Worm (Caenorhabditis elegans) whole organism, young adult: ENCODE results near the gene Y49F6B.8.
A peak's percentile ranks its signal among the peaks of the same experiment; 100 is the strongest.

Source experiments
- C06A6.2 ChIP-seq: fragments of 200-800 bp; sonication (Bioruptor generic); conservative IDR thresholded peaks from 2 replicates; pipeline ENCODE4 v1.3.6; 2022; ENCODE audit warnings: missing genetic modification characterization, missing compliant biosample characterization
- F23B12.7 ChIP-seq: sonication (generic microtip); optimal IDR thresholded peaks from 2 replicates; lab custom pipeline; 2017; ENCODE audit warnings: missing genetic modification characterization, mild to moderate bottlenecking, missing compliant biosample characterization, antibody characterized with exemption, moderate library complexity; ENCODE audit not compliant: insufficient read depth
- F37B4.10 ChIP-seq: fragments of 200-800 bp; sonication (Bioruptor generic); IDR thresholded peaks from 2 replicates; pipeline ENCODE4 v1.3.6; 2022; ENCODE audit warnings: missing genetic modification characterization, missing compliant biosample characterization
- F39B2.1 ChIP-seq: fragments of 200-800 bp; sonication (Bioruptor generic); IDR thresholded peaks from 2 replicates; pipeline ENCODE4 v1.3.6; 2022; ENCODE audit warnings: missing genetic modification reagents, missing genetic modification characterization, missing compliant biosample characterization
- F55B11.4 ChIP-seq: sonication (generic microtip); optimal IDR thresholded peaks from 2 replicates; lab custom pipeline; 2016; ENCODE audit warnings: missing compliant biosample characterization, missing genetic modification characterization, borderline replicate concordance; ENCODE audit not compliant: insufficient read depth
- F57A8.1 ChIP-seq: fragments of 200-800 bp; sonication (Bioruptor generic); optimal IDR thresholded peaks from 2 replicates; lab custom pipeline; 2018; ENCODE audit warnings: mild to moderate bottlenecking, missing genetic modification characterization, moderate library complexity, missing compliant biosample characterization
- F57C9.4 ChIP-seq: sonication (generic microtip); optimal IDR thresholded peaks from 2 replicates; lab custom pipeline; 2017; ENCODE audit warnings: mild to moderate bottlenecking, missing genetic modification characterization, missing compliant biosample characterization
- K12H6.12 ChIP-seq: fragments of 200-800 bp; sonication (Bioruptor generic); optimal IDR thresholded peaks from 2 replicates; lab custom pipeline; 2018; ENCODE audit warnings: mild to moderate bottlenecking, missing genetic modification characterization, missing compliant biosample characterization
- T26A5.8 ChIP-seq: sonication (generic microtip); optimal IDR thresholded peaks from 2 replicates; lab custom pipeline; 2016; ENCODE audit warnings: missing genetic modification characterization, missing compliant biosample characterization
- Y56A3A.18 ChIP-seq: fragments of 200-800 bp; sonication (Bioruptor generic); IDR thresholded peaks from 2 replicates; pipeline ENCODE4 v1.3.6; 2022; ENCODE audit warnings: missing genetic modification reagents, missing genetic modification characterization, missing compliant biosample characterization
- Y67H2A.10 ChIP-seq: fragments of 200-800 bp; sonication (Bioruptor generic); conservative IDR thresholded peaks from 2 replicates; pipeline ENCODE4 v1.3.6; 2022; ENCODE audit warnings: missing genetic modification reagents, missing genetic modification characterization, missing compliant biosample characterization
- Y79H2A.3 ChIP-seq: fragments of 200-800 bp; sonication (Bioruptor generic); conservative IDR thresholded peaks from 2 replicates; pipeline ENCODE4 v1.3.6; 2022; ENCODE audit warnings: missing genetic modification reagents, missing genetic modification characterization, missing compliant biosample characterization
- ZK185.1 ChIP-seq: sonication (generic microtip); optimal IDR thresholded peaks from 2 replicates; lab custom pipeline; 2016; ENCODE audit warnings: mild to moderate bottlenecking, missing genetic modification characterization, missing compliant biosample characterization; ENCODE audit not compliant: poor library complexity, severe bottlenecking
- akir-1 ChIP-seq: fragments of 200-800 bp; sonication (Bioruptor generic); optimal IDR thresholded peaks from 2 replicates; lab custom pipeline; 2018; ENCODE audit warnings: mild to moderate bottlenecking, missing genetic modification characterization, moderate library complexity, missing compliant biosample characterization
- ama-1 ChIP-seq, 3 experiments: fragments of 150-350 bp in 1 of 3; sonication (generic microtip) in 2 of 3; optimal IDR thresholded peaks; 2 replicates each; lab custom pipeline; 2014 to 2018; ENCODE audit warnings: missing biosample characterization in 2 of 3, missing genetic modification characterization in 2 of 3, missing genetic modification reagents in 2 of 3
- athp-1 ChIP-seq: sonication (generic microtip); optimal IDR thresholded peaks from 2 replicates; lab custom pipeline; 2017; ENCODE audit warnings: mild to moderate bottlenecking, missing genetic modification characterization, missing compliant biosample characterization
- attf-3 ChIP-seq: fragments of 200-800 bp; sonication (Bioruptor generic); conservative IDR thresholded peaks from 2 replicates; pipeline ENCODE4 v1.3.6; 2022; ENCODE audit warnings: missing genetic modification reagents, missing genetic modification characterization, missing compliant biosample characterization
- bed-2 ChIP-seq: fragments of 200-800 bp; sonication (Bioruptor generic); IDR thresholded peaks from 2 replicates; pipeline ENCODE4 v1.3.6; 2022; ENCODE audit warnings: missing genetic modification reagents, missing genetic modification characterization, missing compliant biosample characterization
- cebp-2 ChIP-seq: fragments of 200-800 bp; sonication (Bioruptor generic); IDR thresholded peaks from 2 replicates; pipeline ENCODE4 v1.3.6; 2022; ENCODE audit warnings: missing genetic modification characterization, missing compliant biosample characterization
- ceh-27 ChIP-seq: fragments of 200-800 bp; sonication (Bioruptor generic); optimal IDR thresholded peaks from 2 replicates; lab custom pipeline; 2018; ENCODE audit warnings: mild to moderate bottlenecking, missing genetic modification characterization, moderate library complexity, missing compliant biosample characterization
- ceh-58 ChIP-seq: fragments of 200-800 bp; sonication (Bioruptor generic); IDR thresholded peaks from 2 replicates; pipeline ENCODE4 v1.3.6; 2022; ENCODE audit warnings: missing genetic modification characterization, missing compliant biosample characterization
- ceh-91 ChIP-seq: fragments of 200-800 bp; sonication (Bioruptor generic); IDR thresholded peaks from 2 replicates; pipeline ENCODE4 v1.3.6; 2022; ENCODE audit warnings: missing genetic modification reagents, missing genetic modification characterization, missing compliant biosample characterization
- dpff-1 ChIP-seq: sonication (generic microtip); optimal IDR thresholded peaks from 2 replicates; lab custom pipeline; 2017; ENCODE audit warnings: mild to moderate bottlenecking, missing genetic modification characterization, missing compliant biosample characterization
- egl-18 ChIP-seq: fragments of 200-800 bp; sonication (Bioruptor generic); IDR thresholded peaks from 2 replicates; pipeline ENCODE4 v1.3.6; 2022; ENCODE audit warnings: missing genetic modification reagents, missing genetic modification characterization, missing compliant biosample characterization
- egrh-3 ChIP-seq: fragments of 200-800 bp; sonication (Bioruptor generic); IDR thresholded peaks from 2 replicates; pipeline ENCODE4 v1.3.6; 2022; ENCODE audit warnings: missing genetic modification reagents, missing genetic modification characterization, missing compliant biosample characterization
- hmg-1.2 ChIP-seq: fragments of 200-800 bp; sonication (Bioruptor generic); IDR thresholded peaks from 2 replicates; pipeline ENCODE4 v1.3.6; 2022; ENCODE audit warnings: missing genetic modification reagents, missing genetic modification characterization, missing compliant biosample characterization
- hmg-20 ChIP-seq: fragments of 200-800 bp; sonication (Bioruptor generic); IDR thresholded peaks from 2 replicates; pipeline ENCODE4 v1.3.6; 2022; ENCODE audit warnings: missing genetic modification reagents, missing genetic modification characterization, missing compliant biosample characterization
- hrde-1 ChIP-seq: sonication (generic microtip); optimal IDR thresholded peaks from 2 replicates; lab custom pipeline; 2016; ENCODE audit warnings: missing genetic modification characterization, mild to moderate bottlenecking, missing compliant biosample characterization, moderate library complexity, missing genotype, missing genetic modification reagents, borderline replicate concordance
- lag-1 ChIP-seq: fragments of 200-800 bp; sonication (Bioruptor generic); IDR thresholded peaks from 2 replicates; pipeline ENCODE4 v1.3.6; 2022; ENCODE audit warnings: missing genetic modification reagents, missing genetic modification characterization, missing compliant biosample characterization
- let-526 ChIP-seq: fragments of 200-800 bp; sonication (Bioruptor generic); IDR thresholded peaks from 2 replicates; pipeline ENCODE4 v1.3.6; 2022; ENCODE audit warnings: missing genetic modification reagents, missing genetic modification characterization, missing compliant biosample characterization
- lin-26 ChIP-seq: fragments of 200-800 bp; sonication (Bioruptor generic); IDR thresholded peaks from 2 replicates; pipeline ENCODE4 v1.3.6; 2022; ENCODE audit warnings: missing genetic modification reagents, missing genetic modification characterization, missing compliant biosample characterization
- lin-35 ChIP-seq, 3 experiments: fragments of 150-350 bp in 2 of 3; sonication (generic microtip) in 1 of 3; optimal IDR thresholded peaks; 2 replicates each; lab custom pipeline; 2014 to 2018; ENCODE audit warnings: missing biosample characterization in 3 of 3, missing genetic modification characterization in 3 of 3, missing genetic modification reagents in 3 of 3
- lin-40 ChIP-seq: sonication (generic microtip); optimal IDR thresholded peaks from 2 replicates; lab custom pipeline; 2016; ENCODE audit warnings: missing genetic modification characterization, mild to moderate bottlenecking, missing compliant biosample characterization, missing genotype, missing genetic modification reagents
- lsy-27 ChIP-seq: sonication (generic microtip); optimal IDR thresholded peaks from 2 replicates; lab custom pipeline; 2017; ENCODE audit warnings: missing genetic modification characterization, mild to moderate bottlenecking, missing compliant biosample characterization, antibody characterized with exemption, missing genotype, borderline replicate concordance; ENCODE audit not compliant: insufficient read depth
- madf-10 ChIP-seq: sonication (generic microtip); optimal IDR thresholded peaks from 2 replicates; lab custom pipeline; 2016; ENCODE audit warnings: mild to moderate bottlenecking, missing genetic modification characterization, missing compliant biosample characterization
- mxl-1 ChIP-seq: sonication (generic microtip); optimal IDR thresholded peaks from 2 replicates; lab custom pipeline; 2016; ENCODE audit warnings: missing genetic modification characterization, missing compliant biosample characterization
- nfyb-1 ChIP-seq: fragments of 200-800 bp; sonication (Bioruptor generic); IDR thresholded peaks from 2 replicates; pipeline ENCODE4 v1.3.6; 2022; ENCODE audit warnings: missing genetic modification reagents, missing genetic modification characterization, missing compliant biosample characterization
- rcor-1 ChIP-seq: fragments of 200-800 bp; sonication (Bioruptor generic); IDR thresholded peaks from 2 replicates; pipeline ENCODE4 v1.3.6; 2022; ENCODE audit warnings: missing genetic modification reagents, missing genetic modification characterization, missing compliant biosample characterization
- rec-8 ChIP-seq, 2 experiments: sonication (generic microtip); optimal IDR thresholded peaks; 2 replicates each; lab custom pipeline; 2016; ENCODE audit warnings: mild to moderate bottlenecking in 2 of 2, missing genetic modification characterization in 2 of 2, missing genetic modification reagents in 2 of 2, missing genotype in 2 of 2, missing biosample characterization in 1 of 2, missing compliant biosample characterization in 1 of 2, moderate library complexity in 1 of 2
- snpc-1.1 ChIP-seq: sonication (generic microtip); optimal IDR thresholded peaks from 2 replicates; lab custom pipeline; 2017; ENCODE audit warnings: missing genetic modification characterization, mild to moderate bottlenecking, missing compliant biosample characterization, antibody characterized with exemption, moderate library complexity, missing genotype, missing genetic modification reagents; ENCODE audit not compliant: insufficient read depth
- ztf-25 ChIP-seq: fragments of 200-800 bp; sonication (Bioruptor generic); IDR thresholded peaks from 2 replicates; pipeline ENCODE4 v1.3.6; 2022; ENCODE audit warnings: missing genetic modification reagents, missing genetic modification characterization, missing compliant biosample characterization

Y49F6B.8 gene

DNA sequence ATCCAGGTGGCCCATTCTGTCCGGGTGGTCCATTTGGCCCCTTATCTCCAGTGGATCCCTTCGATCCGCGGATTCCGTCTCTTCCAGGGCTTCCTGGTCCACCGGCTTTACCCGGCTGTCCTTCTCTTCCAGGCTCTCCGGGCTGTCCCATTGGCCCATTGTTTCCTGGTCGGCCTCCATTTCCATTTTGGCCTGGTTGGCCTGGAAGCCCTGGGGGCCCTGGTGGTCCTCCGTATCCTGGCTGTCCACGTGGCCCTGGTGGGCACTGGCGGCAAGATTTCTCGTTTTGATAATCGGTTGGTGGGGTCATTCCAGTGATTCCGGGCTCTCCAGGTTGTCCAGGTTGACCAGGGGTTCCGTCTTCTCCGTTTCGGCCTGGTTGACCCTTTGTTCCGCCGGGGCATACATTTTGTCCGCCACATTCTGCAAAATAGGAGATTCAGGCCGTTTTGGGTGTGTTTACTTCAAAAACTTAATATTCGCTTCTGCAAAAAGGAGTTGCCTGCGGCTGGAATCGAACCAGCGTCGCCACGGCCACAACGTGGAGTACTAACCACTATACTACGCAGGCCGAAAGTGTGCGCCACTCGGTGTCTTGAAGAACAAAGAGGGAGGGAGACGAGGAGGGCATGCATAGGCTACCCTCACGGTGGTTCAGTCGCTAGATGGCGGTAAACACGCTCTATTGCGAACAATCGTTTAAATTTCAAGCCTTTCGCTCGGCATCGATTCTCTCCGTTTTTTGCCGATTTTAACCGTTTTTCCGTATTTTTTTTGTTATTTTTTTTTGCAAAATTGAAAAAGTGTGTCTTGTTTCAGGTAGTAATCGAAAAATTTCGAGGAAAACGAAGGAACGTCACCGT lies 39.7 kb upstream of the Y49F6B.8 start, which contains the start of gene W09G10.9 (continued):
- TF ChIP-seq let-526 (GFP tag; lab: Robert Waterston, UW) (peak; percentile 58; the same call in 1 of the 2 replicates), egl-18 (GFP tag; lab: Robert Waterston, UW) (no peak), snpc-1.1 (tag; lab: Kevin White, UChicago) (peak; percentile 11)

DNA sequence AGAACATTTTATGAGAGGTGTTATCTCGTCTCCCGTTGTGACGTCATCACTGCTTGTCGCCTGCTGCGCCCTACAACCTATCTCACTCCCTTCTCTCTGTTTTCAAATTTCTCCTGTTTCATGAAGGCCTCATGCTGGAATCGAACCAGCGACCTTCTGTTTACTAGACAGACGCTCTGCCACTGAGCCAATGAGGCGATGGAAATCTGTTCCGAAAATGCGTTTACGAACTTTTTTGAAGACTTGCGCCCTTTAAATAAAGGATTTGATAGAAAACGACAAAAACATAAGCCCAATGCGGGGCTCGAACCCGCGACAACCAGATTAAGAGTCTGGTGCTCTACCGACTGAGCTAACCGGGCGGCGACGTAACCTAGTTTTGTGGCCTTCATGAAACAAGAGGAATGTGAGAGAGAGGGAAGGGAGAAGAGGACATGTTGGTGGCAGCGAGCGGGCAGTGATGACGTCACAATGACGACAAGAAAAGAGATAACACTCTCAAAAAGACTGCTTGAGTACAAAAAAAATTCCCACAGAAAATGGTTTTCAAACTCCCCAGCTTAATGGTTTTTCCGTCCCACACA lies 37.6 kb upstream of the Y49F6B.8 start, which contains the start of gene clec-126:
Gene clec-126 (plus strand): TSS at position 534 of the 584 bp plus-strand sequence.
- TF ChIP-seq Y67H2A.10 (GFP tag; lab: Robert Waterston, UW), result no peak
- peak; percentile 87 for TF ChIP-seq lin-26 (GFP tag; lab: Robert Waterston, UW)
- peak; percentile 54 for TF ChIP-seq F57A8.1 (GFP tag; lab: Kevin White, UChicago)
- peak; percentile 62 for TF ChIP-seq ZK185.1
- TF ChIP-seq egrh-3 (GFP tag; lab: Robert Waterston, UW), result peak; percentile 54
- TF ChIP-seq athp-1 (tag; lab: Kevin White, UChicago), result peak; percentile 87
- TF ChIP-seq nfyb-1 (GFP tag; lab: Robert Waterston, UW), result peak; percentile 89
- TF ChIP-seq K12H6.12 (tag; lab: Kevin White, UChicago), result peak; percentile 62
- TF ChIP-seq F37B4.10 (GFP tag; lab: Robert Waterston, UW), result 0 out of 2 replicates have a peak, but pooled peaks have one; percentile 10
- TF ChIP-seq F39B2.1 (GFP tag; lab: Robert Waterston, UW), result no peak
- peak; percentile 59; the same call in 1 of the 2 replicates for TF ChIP-seq rcor-1 (GFP tag; lab: Robert Waterston, UW)
- TF ChIP-seq lsy-27 (tag; lab: Kevin White, UChicago), result peak; percentile 87
- TF ChIP-seq hmg-1.2 (GFP tag; lab: Robert Waterston, UW), result peak; percentile 77
- no peak for TF ChIP-seq F55B11.4 (tag; lab: Kevin White, UChicago)
- peak in 1 of 3 experiments; percentile 58 for TF ChIP-seq lin-35 (GFP tag; optimal IDR thresholded peaks at IDR 0.05; lab: Kevin White, UChicago)
- TF ChIP-seq C06A6.2 (GFP tag; lab: Robert Waterston, UW), result peak; percentile 50; the same call in 1 of the 2 replicates
- TF ChIP-seq lag-1 (GFP tag; lab: Robert Waterston, UW), result no peak
- no peak for TF ChIP-seq akir-1
- TF ChIP-seq mxl-1 (tag; lab: Kevin White, UChicago), result peak; percentile 78
- no peak for TF ChIP-seq dpff-1 (tag; lab: Kevin White, UChicago)
- TF ChIP-seq attf-3 (GFP tag; lab: Robert Waterston, UW), result peak; percentile 62; the same call in 1 of the 2 replicates
- TF ChIP-seq snpc-1.1 (tag; lab: Kevin White, UChicago), result peak; percentile 73
- TF ChIP-seq ceh-91 (GFP tag; lab: Robert Waterston, UW), result 0 out of 2 replicates have a peak, but pooled peaks have one; percentile 29
- no peak for TF ChIP-seq ztf-25 (GFP tag; lab: Robert Waterston, UW)
- no peak for TF ChIP-seq bed-2 (GFP tag; lab: Robert Waterston, UW)
- TF ChIP-seq lin-40 (tag; lab: Kevin White, UChicago), result peak; percentile 94
- TF ChIP-seq Y79H2A.3 (GFP tag; lab: Robert Waterston, UW), result no peak
- no peak for TF ChIP-seq T26A5.8
- no peak for TF ChIP-seq ceh-58 (GFP tag; lab: Robert Waterston, UW)
- TF ChIP-seq cebp-2, result no peak
- TF ChIP-seq rec-8 (tag; optimal IDR thresholded peaks at IDR 0.05; lab: Kevin White, UChicago), result peak; percentile 66 to 75
- TF ChIP-seq madf-10, result peak; percentile 87
- no peak for TF ChIP-seq let-526 (GFP tag; lab: Robert Waterston, UW)
- TF ChIP-seq hrde-1 (tag; lab: Kevin White, UChicago), result peak; percentile 56
- no peak for TF ChIP-seq F57C9.4 (tag; lab: Kevin White, UChicago)
- TF ChIP-seq Y56A3A.18 (GFP tag; lab: Robert Waterston, UW), result peak; percentile 73; the same call in 1 of the 2 replicates
- TF ChIP-seq hmg-20 (GFP tag; lab: Robert Waterston, UW), result 0 out of 2 replicates have a peak, but pooled peaks have one; percentile 47
- peak; percentile 76 for TF ChIP-seq F23B12.7 (tag; lab: Kevin White, UChicago)
- TF ChIP-seq ceh-27 (GFP tag; lab: Kevin White, UChicago), result peak; percentile 45
- no peak for TF ChIP-seq ama-1 (optimal IDR thresholded peaks at IDR 0.05; lab: Kevin White, UChicago)
- peak; percentile 30 to 71 for TF ChIP-seq ama-1 (GFP tag; optimal IDR thresholded peaks at IDR 0.05; lab: Kevin White, UChicago)
